Fruit fly (Drosophila melanogaster) whole organism, prepupa: ENCODE measurements around the gene mRpS30.

Experiments
- CG11294 ChIP-seq: fragments of 200-800 bp; sonication (Bioruptor generic); IDR thresholded peaks from 2 replicates; pipeline ENCODE4 v1.3.6; 2022; ENCODE audit warnings: missing biosample characterization, missing genetic modification characterization
- CG11762 ChIP-seq: fragments of 200-800 bp; sonication (Bioruptor generic); optimal IDR thresholded peaks from 3 replicates; lab custom pipeline; 2016; ENCODE audit warnings: missing biosample characterization, missing genetic modification characterization; ENCODE audit not compliant: insufficient read depth
- CG11902 ChIP-seq: fragments of 200-800 bp; sonication (Bioruptor generic); optimal IDR thresholded peaks from 3 replicates; lab custom pipeline; 2016; ENCODE audit warnings: missing biosample characterization, missing genetic modification characterization
- CG6854 ChIP-seq: fragments of 200-800 bp; sonication (Bioruptor generic); optimal IDR thresholded peaks from 2 replicates; lab custom pipeline; 2017; ENCODE audit warnings: missing biosample characterization, mild to moderate bottlenecking, missing genetic modification characterization
- CG8319 ChIP-seq: fragments of 200-800 bp; sonication (Bioruptor generic); optimal IDR thresholded peaks from 3 replicates; lab custom pipeline; 2016; ENCODE audit warnings: missing biosample characterization, missing genetic modification characterization
- Eip75B ChIP-seq: fragments of 200-800 bp; sonication (Bioruptor generic); optimal IDR thresholded peaks from 3 replicates; lab custom pipeline; 2016; ENCODE audit warnings: missing biosample characterization, missing genetic modification characterization
- Ets21C ChIP-seq: fragments of 200-800 bp; sonication (Bioruptor generic); optimal IDR thresholded peaks from 3 replicates; lab custom pipeline; 2016; ENCODE audit warnings: missing biosample characterization, missing genetic modification characterization
- Hr39 ChIP-seq: fragments of 200-800 bp; sonication (Bioruptor generic); optimal IDR thresholded peaks from 2 replicates; lab custom pipeline; 2016; ENCODE audit warnings: missing biosample characterization, missing genetic modification characterization
- acj6 ChIP-seq: fragments of 200-800 bp; sonication (Bioruptor generic); optimal IDR thresholded peaks from 3 replicates; lab custom pipeline; 2016; ENCODE audit warnings: missing biosample characterization, missing genetic modification characterization
- topi ChIP-seq: fragments of 200-800 bp; sonication (Bioruptor generic); optimal IDR thresholded peaks from 3 replicates; lab custom pipeline; 2016; ENCODE audit warnings: missing biosample characterization, missing genetic modification characterization

dm6 chrX:15772663-15773062 is 13.2 kb upstream of the mRpS30 start, which contains the start of gene CG43672:
- TF ChIP-seq Ets21C (GFP tag; lab: Kevin White, UChicago): no peak
- TF ChIP-seq CG6854: no peak
- no peak for TF ChIP-seq CG8319 (GFP tag; lab: Kevin White, UChicago)
- no peak for TF ChIP-seq CG11294 (GFP tag; lab: Robert Waterston, UW)
- TF ChIP-seq Hr39 (GFP tag; lab: Kevin White, UChicago): no peak
- no peak for TF ChIP-seq CG11902 (GFP tag; lab: Kevin White, UChicago)
- TF ChIP-seq Eip75B (GFP tag; lab: Kevin White, UChicago): no peak
- TF ChIP-seq CG11762 (GFP tag; lab: Kevin White, UChicago): no peak
- TF ChIP-seq topi: no peak
- TF ChIP-seq acj6 (GFP tag; lab: Kevin White, UChicago): no peak
